Fruit fly (Drosophila melanogaster) Kc167 (cell line): ENCODE data around the gene O-fut2.

ENCODE experiments used
- Myc ChIP-seq: fragments of >200 bp; optimal IDR thresholded peaks from 2 replicates; lab custom pipeline; 2017; ENCODE audit warnings: missing external identifiers
- Sin3A ChIP-seq: fragments of >200 bp; optimal IDR thresholded peaks from 2 replicates; lab custom pipeline; 2018; ENCODE audit warnings: missing external identifiers
- h ChIP-seq: fragments of >200 bp; optimal IDR thresholded peaks from 3 replicates; lab custom pipeline; 2018; ENCODE audit warnings: missing external identifiers
- insv ChIP-seq: fragments of >200 bp; optimal IDR thresholded peaks from 3 replicates; lab custom pipeline; 2018; ENCODE audit warnings: missing external identifiers
- psq ChIP-seq: fragments of >200 bp; optimal IDR thresholded peaks from 2 replicates; lab custom pipeline; 2017; ENCODE audit warnings: missing external identifiers
- ttk ChIP-seq: sonication (Bioruptor generic); optimal IDR thresholded peaks from 2 replicates; lab custom pipeline; 2017; ENCODE audit warnings: missing external identifiers

Gene O-fut2

dm6 chrX:1465707-1466504, at the start of gene O-fut2, which contains the start of gene CG14777:
Gene O-fut2 (minus strand): TSS chrX:1465996.
Gene CG14777 (plus strand): TSS chrX:1466134.
- no peak for TF ChIP-seq Myc (lab: Kevin White, UChicago)

dm6 chrX:1513865-1514264, 48.1 kb upstream of the O-fut2 start:
- TF ChIP-seq Myc (lab: Kevin White, UChicago): no peak
- TF ChIP-seq ttk (lab: Kevin White, UChicago): no peak
- TF ChIP-seq insv: no peak
- no peak for TF ChIP-seq psq (lab: Kevin White, UChicago)
- TF ChIP-seq h (lab: Kevin White, UChicago): no peak
- TF ChIP-seq Sin3A: no peak

dm6 chrX:1512753-1513226, 47.0 kb upstream of the O-fut2 start, which contains the start of gene CG14795:
Gene CG14795 (minus strand): TSS chrX:1512803.
- TF ChIP-seq insv (no peak), Myc (lab: Kevin White, UChicago) (no peak), psq (lab: Kevin White, UChicago) (no peak), Sin3A (no peak), h (lab: Kevin White, UChicago) (no peak)

dm6 chrX:1508241-1508823, 42.5 kb upstream of the O-fut2 start:
- no peak for TF ChIP-seq Sin3A
- TF ChIP-seq h (lab: Kevin White, UChicago): no peak
- no peak for TF ChIP-seq ttk (lab: Kevin White, UChicago)
- TF ChIP-seq Myc (lab: Kevin White, UChicago): no peak
- TF ChIP-seq psq (lab: Kevin White, UChicago): no peak
- no peak for TF ChIP-seq insv

DNA sequence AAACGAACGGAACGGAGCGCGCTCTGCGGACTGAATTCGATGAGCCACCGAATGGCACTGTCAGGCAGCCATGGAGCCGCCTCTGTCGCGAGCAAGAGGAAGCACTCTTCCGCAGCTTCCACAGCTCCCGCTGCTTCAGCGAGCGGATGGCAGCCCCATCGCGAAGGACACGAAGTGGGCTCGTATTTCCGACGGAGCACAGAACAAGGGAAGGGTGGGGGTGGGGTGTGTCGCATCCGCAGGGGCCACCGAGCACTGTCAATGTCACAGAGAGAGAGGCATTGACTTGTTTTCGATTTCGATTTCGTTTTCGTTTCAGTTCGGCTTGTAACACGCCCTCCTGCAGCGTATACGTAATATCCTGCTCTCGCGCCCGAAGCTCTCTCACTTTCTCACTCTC, 42.0 kb upstream of the O-fut2 start, which contains the start of gene Nmdar2:
Gene Nmdar2 (minus strand): TSS at position 59 of the 400 bp plus-strand sequence.
- TF ChIP-seq ttk (lab: Kevin White, UChicago) (no peak), Sin3A (no peak), h (lab: Kevin White, UChicago) (no peak), Myc (lab: Kevin White, UChicago) (no peak), insv (no peak), psq (lab: Kevin White, UChicago) (no peak)

dm6 chrX:1482840-1483518, 17.2 kb upstream of the O-fut2 start, which contains the start of the genes sta and inc:
Gene sta (minus strand): TSS chrX:1483413.
Gene inc (plus strand): TSS chrX:1483479.
- TF ChIP-seq insv (no peak), Myc (lab: Kevin White, UChicago) (no peak), h (lab: Kevin White, UChicago) (no peak), psq (lab: Kevin White, UChicago) (no peak), Sin3A (no peak)

dm6 chrX:1480426-1480825, 14.6 kb upstream of the O-fut2 start:
- TF ChIP-seq insv: no peak
- no peak for TF ChIP-seq Myc (lab: Kevin White, UChicago)
- no peak for TF ChIP-seq h (lab: Kevin White, UChicago)
- TF ChIP-seq ttk (lab: Kevin White, UChicago): no peak
- TF ChIP-seq psq (lab: Kevin White, UChicago): no peak
- no peak for TF ChIP-seq Sin3A

DNA sequence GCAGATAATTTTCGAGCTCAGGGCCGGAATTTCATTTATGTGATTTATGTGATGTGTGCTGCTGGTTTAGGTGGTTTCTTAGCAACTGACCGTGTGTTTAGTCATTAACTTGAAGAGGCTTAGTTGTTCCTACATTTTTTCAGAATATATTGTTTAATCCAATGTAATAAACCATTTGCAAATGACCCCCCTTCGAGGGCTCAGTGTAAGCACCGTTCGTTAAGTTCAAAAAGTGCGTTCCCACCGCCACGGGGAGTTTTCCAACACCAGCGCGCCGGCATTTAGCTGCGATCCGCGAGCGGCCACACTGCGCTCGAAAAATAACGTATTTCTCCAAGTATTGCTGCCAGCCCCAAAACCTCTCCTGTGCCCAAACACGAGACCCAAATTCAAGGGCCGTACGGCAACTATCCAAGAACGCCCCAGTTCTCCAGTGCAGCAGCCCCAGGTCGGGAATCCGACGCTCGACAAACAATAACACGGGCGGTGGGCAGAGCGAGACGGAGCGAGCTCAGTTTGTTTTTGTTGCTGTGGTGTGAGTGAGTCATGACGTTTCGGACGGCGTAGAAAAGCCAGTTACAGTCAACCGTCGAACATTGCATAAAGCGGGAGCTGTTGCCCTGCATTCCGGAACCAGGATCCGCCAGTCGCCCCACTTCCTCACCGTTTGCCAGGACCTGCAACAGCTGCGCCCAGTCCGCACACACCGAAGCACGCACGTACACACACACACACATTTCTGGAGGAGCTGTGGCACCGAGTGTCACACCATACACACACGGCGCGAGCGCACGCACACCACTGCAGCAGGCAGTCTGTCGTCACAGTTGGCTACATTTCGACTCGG, 12.7 kb upstream of the O-fut2 start, which contains the start of gene rush:
Gene rush (plus strand): TSS at position 277 of the 847 bp plus-strand sequence.
- TF ChIP-seq Myc (lab: Kevin White, UChicago) (no peak), Sin3A (no peak)

dm6 chrX:1476848-1477247, 11.1 kb upstream of the O-fut2 start, which contains the start of the genes Rab27 and mei-38:
Gene Rab27 (minus strand): TSS chrX:1476974.
Gene mei-38 (plus strand): TSS chrX:1477063.
- TF ChIP-seq ttk (lab: Kevin White, UChicago) (no peak), psq (lab: Kevin White, UChicago) (no peak), Sin3A (no peak), Myc (lab: Kevin White, UChicago) (no peak), h (lab: Kevin White, UChicago) (no peak), insv (no peak)

DNA sequence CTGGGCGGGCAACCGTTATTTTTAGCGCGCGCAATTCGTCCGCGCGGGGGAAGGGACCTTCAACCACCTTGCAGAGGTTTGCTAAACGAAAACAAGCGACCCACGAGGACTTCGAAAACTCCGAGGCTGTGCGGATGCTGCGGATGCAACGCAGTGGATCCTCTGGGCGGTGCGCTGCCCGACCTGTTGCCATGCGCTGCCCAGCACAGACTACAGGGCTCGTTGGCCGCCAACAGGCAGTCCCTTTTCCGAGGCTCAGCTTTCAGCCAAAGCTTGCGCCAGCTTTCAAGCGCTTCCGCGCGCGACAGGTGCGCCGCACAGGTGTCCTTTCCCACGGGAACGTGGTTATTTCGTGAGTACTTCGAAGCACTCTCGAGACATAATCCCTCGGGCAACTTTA, 10.6 kb upstream of the O-fut2 start:
- TF ChIP-seq Sin3A (no peak), h (lab: Kevin White, UChicago) (no peak), ttk (lab: Kevin White, UChicago) (no peak), psq (lab: Kevin White, UChicago) (no peak), insv (no peak), Myc (lab: Kevin White, UChicago) (no peak)

dm6 chrX:1472222-1472621, 6.4 kb upstream of the O-fut2 start, which contains the start of gene CG14780:
Gene CG14780 (plus strand): TSS chrX:1472522.
- TF ChIP-seq ttk (lab: Kevin White, UChicago) (no peak), h (lab: Kevin White, UChicago) (no peak), psq (lab: Kevin White, UChicago) (no peak), insv (no peak), Sin3A (no peak), Myc (lab: Kevin White, UChicago) (no peak)
